Worm (Caenorhabditis elegans) whole organism, L1 larva: ENCODE results near the gene lron-4.

Source experiments
- aha-1 ChIP-seq: fragments of 150-350 bp; optimal IDR thresholded peaks from 2 replicates; lab custom pipeline; 2014; ENCODE audit warnings: missing biosample characterization, missing genetic modification characterization
- elt-2 ChIP-seq: sonication (generic microtip); optimal IDR thresholded peaks from 2 replicates; lab custom pipeline; 2016; ENCODE audit warnings: missing genetic modification characterization, mild to moderate bottlenecking, inconsistent platforms, missing compliant biosample characterization, missing genetic modification reagents
- fos-1 ChIP-seq: fragments of 150-350 bp; optimal IDR thresholded peaks from 2 replicates; lab custom pipeline; 2014; ENCODE audit warnings: missing biosample characterization, missing genetic modification characterization
- isw-1 ChIP-seq: fragments of 200-800 bp; sonication (Bioruptor generic); IDR thresholded peaks from 2 replicates; pipeline ENCODE4 v1.3.6; 2022; ENCODE audit warnings: missing genetic modification characterization, missing compliant biosample characterization
- lin-39 ChIP-seq: fragments of 150-350 bp; optimal IDR thresholded peaks from 2 replicates; lab custom pipeline; 2014; ENCODE audit warnings: missing biosample characterization, missing genetic modification reagents, missing genetic modification characterization
- nhr-77 ChIP-seq: fragments of 150-350 bp; optimal IDR thresholded peaks from 2 replicates; lab custom pipeline; 2014; ENCODE audit warnings: missing biosample characterization, missing genetic modification characterization
- rnt-1 ChIP-seq: sonication (generic microtip); optimal IDR thresholded peaks from 2 replicates; lab custom pipeline; 2016; ENCODE audit warnings: mild to moderate bottlenecking, missing genetic modification characterization, moderate library complexity, missing compliant biosample characterization
- xbp-1 ChIP-seq: sonication (generic microtip); optimal IDR thresholded peaks from 2 replicates; lab custom pipeline; 2016; ENCODE audit warnings: missing genetic modification characterization, missing compliant biosample characterization
- zag-1 ChIP-seq: fragments of 150-350 bp; optimal IDR thresholded peaks from 2 replicates; lab custom pipeline; 2014; ENCODE audit warnings: missing biosample characterization, missing genetic modification characterization

DNA sequence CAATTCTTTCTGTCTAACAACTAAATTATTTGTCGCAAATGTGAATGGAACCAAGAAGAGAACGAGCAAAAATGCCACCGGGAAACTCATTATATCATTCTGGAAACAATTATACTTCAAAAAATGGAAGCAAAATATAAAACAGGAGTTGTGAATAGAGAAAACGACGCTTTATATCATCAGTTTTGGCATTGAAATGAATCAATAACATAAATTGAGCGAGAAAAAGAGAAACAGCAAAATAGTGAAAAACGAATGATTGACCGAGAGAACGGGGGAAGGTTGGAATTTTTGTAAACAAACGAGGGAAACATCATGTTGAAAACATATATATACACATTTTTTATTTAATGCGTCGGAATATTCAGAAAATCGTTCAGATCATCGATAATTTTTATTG is 24.9 kb upstream of the lron-4 start, which contains the start of gene ctns-1:
- no peak for TF ChIP-seq zag-1 (tag; lab: Kevin White, UChicago)
- no peak for TF ChIP-seq xbp-1 (tag; lab: Kevin White, UChicago)
- TF ChIP-seq elt-2, result no peak
- no peak for TF ChIP-seq fos-1 (tag; lab: Kevin White, UChicago)
- TF ChIP-seq aha-1 (tag; lab: Kevin White, UChicago), result no peak
- no peak for TF ChIP-seq lin-39 (tag; lab: Kevin White, UChicago)
- TF ChIP-seq rnt-1 (tag; lab: Kevin White, UChicago), result no peak
- no peak for TF ChIP-seq isw-1 (GFP tag; lab: Robert Waterston, UW)
- no peak for TF ChIP-seq nhr-77 (tag; lab: Kevin White, UChicago)
